Fruit fly (Drosophila melanogaster) whole organism, embryonic: ENCODE data around the gene 5-HT2B.

Experiments
- Atf6 ChIP-seq: fragments of 200-800 bp; sonication (Bioruptor generic); IDR thresholded peaks from 2 replicates; pipeline ENCODE4 v1.3.6; 2022; ENCODE audit warnings: missing biosample characterization, missing genetic modification characterization
- CG10267 ChIP-seq: fragments of 200-800 bp; sonication (Bioruptor generic); optimal IDR thresholded peaks from 2 replicates; lab custom pipeline; 2018; ENCODE audit warnings: missing biosample characterization, mild to moderate bottlenecking, missing genetic modification characterization, moderate library complexity
- CG10462 ChIP-seq: fragments of 200-800 bp; sonication (Bioruptor generic); optimal IDR thresholded peaks from 2 replicates; lab custom pipeline; 2016; ENCODE audit warnings: missing biosample characterization, missing genetic modification characterization
- CG11085 ChIP-seq: fragments of 200-800 bp; sonication (Bioruptor generic); IDR thresholded peaks from 2 replicates; pipeline ENCODE4 v1.3.6; 2022; ENCODE audit warnings: missing biosample characterization, missing genetic modification characterization
- CG11695 ChIP-seq: fragments of 200-800 bp; sonication (Bioruptor generic); IDR thresholded peaks from 3 replicates; pipeline ENCODE4 v1.3.6; 2022; ENCODE audit warnings: missing biosample characterization, missing genetic modification characterization
- CG12299 ChIP-seq: fragments of 200-800 bp; sonication (Bioruptor generic); optimal IDR thresholded peaks from 2 replicates; lab custom pipeline; 2018; ENCODE audit warnings: missing biosample characterization, mild to moderate bottlenecking, missing genetic modification characterization
- CG12391 ChIP-seq: fragments of 200-800 bp; sonication (Bioruptor generic); optimal IDR thresholded peaks from 3 replicates; lab custom pipeline; 2018; ENCODE audit warnings: missing biosample characterization, mild to moderate bottlenecking, missing genetic modification characterization, moderate library complexity
- CG13287 ChIP-seq: fragments of 200-800 bp; sonication (Bioruptor generic); IDR thresholded peaks from 2 replicates; pipeline ENCODE4 v1.3.6; 2022; ENCODE audit warnings: missing biosample characterization, missing genetic modification characterization; ENCODE audit not compliant: partially characterized antibody
- CG14860 ChIP-seq: fragments of 200-800 bp; sonication (Bioruptor generic); IDR thresholded peaks from 3 replicates; pipeline ENCODE4 v1.3.6; 2022; ENCODE audit warnings: missing biosample characterization, missing genetic modification characterization; ENCODE audit not compliant: partially characterized antibody
- CG1529 ChIP-seq: fragments of 200-800 bp; sonication (Bioruptor generic); optimal IDR thresholded peaks from 3 replicates; lab custom pipeline; 2018; ENCODE audit warnings: missing biosample characterization, missing genetic modification characterization
- CG18262 ChIP-seq: fragments of 200-800 bp; optimal IDR thresholded peaks from 3 replicates; lab custom pipeline; 2019; ENCODE audit warnings: missing biosample characterization, mild to moderate bottlenecking, missing genetic modification characterization, moderate library complexity
- CG30020 ChIP-seq: fragments of 200-800 bp; optimal IDR thresholded peaks from 2 replicates; lab custom pipeline; 2019; ENCODE audit warnings: missing biosample characterization, mild to moderate bottlenecking, missing genetic modification characterization, moderate library complexity
- CG3065 ChIP-seq: fragments of 200-800 bp; sonication (Bioruptor generic); optimal IDR thresholded peaks from 2 replicates; lab custom pipeline; 2016; ENCODE audit warnings: missing biosample characterization, missing genetic modification characterization
- CG3163 ChIP-seq: fragments of 200-800 bp; sonication (Bioruptor generic); optimal IDR thresholded peaks from 3 replicates; lab custom pipeline; 2016; ENCODE audit warnings: missing biosample characterization, missing genetic modification characterization
- CG32772 ChIP-seq: fragments of 200-800 bp; sonication (Bioruptor generic); IDR thresholded peaks from 2 replicates; pipeline ENCODE4 v1.3.6; 2022; ENCODE audit warnings: missing biosample characterization, missing genetic modification characterization
- CG33213 ChIP-seq: fragments of 200-800 bp; sonication (Bioruptor generic); optimal IDR thresholded peaks from 3 replicates; lab custom pipeline; 2016; ENCODE audit warnings: missing biosample characterization, missing genetic modification characterization
- CG3407 ChIP-seq: fragments of 200-800 bp; sonication (Bioruptor generic); optimal IDR thresholded peaks from 2 replicates; lab custom pipeline; 2018; ENCODE audit warnings: missing biosample characterization, mild to moderate bottlenecking, missing genetic modification characterization
- CG5180 ChIP-seq: fragments of 200-800 bp; sonication (Bioruptor generic); optimal IDR thresholded peaks from 3 replicates; lab custom pipeline; 2017; ENCODE audit warnings: missing biosample characterization, missing genetic modification characterization, mild to moderate bottlenecking, moderate library complexity, missing genetic modification reagents
- CG5245 ChIP-seq: fragments of 200-800 bp; sonication (Bioruptor generic); optimal IDR thresholded peaks from 3 replicates; lab custom pipeline; 2016; ENCODE audit warnings: missing biosample characterization, missing genetic modification characterization
- CG7745 ChIP-seq: fragments of 200-800 bp; sonication (Bioruptor generic); optimal IDR thresholded peaks from 2 replicates; lab custom pipeline; 2018; ENCODE audit warnings: missing biosample characterization, mild to moderate bottlenecking, missing genetic modification characterization, moderate library complexity
- CG8089 ChIP-seq: fragments of 200-800 bp; sonication (Bioruptor generic); optimal IDR thresholded peaks from 3 replicates; lab custom pipeline; 2016; ENCODE audit warnings: missing biosample characterization, missing genetic modification characterization
- Dad ChIP-seq: fragments of 200-800 bp; sonication (Bioruptor generic); optimal IDR thresholded peaks from 3 replicates; lab custom pipeline; 2016; ENCODE audit warnings: missing biosample characterization, missing genetic modification characterization
- Deaf1 ChIP-seq: fragments of 200-800 bp; optimal IDR thresholded peaks from 3 replicates; lab custom pipeline; 2019; ENCODE audit warnings: missing biosample characterization, mild to moderate bottlenecking, missing genetic modification characterization, moderate library complexity
- Dek ChIP-seq: fragments of 200-800 bp; sonication (Bioruptor generic); optimal IDR thresholded peaks from 3 replicates; lab custom pipeline; 2019; ENCODE audit warnings: missing biosample characterization, mild to moderate bottlenecking, missing genetic modification characterization, moderate library complexity
- Hand ChIP-seq: fragments of 200-800 bp; sonication (Bioruptor generic); optimal IDR thresholded peaks from 2 replicates; lab custom pipeline; 2017; ENCODE audit warnings: mild to moderate bottlenecking, missing biosample characterization, missing genetic modification reagents, missing genetic modification characterization
- Hr39 ChIP-seq: fragments of >200 bp; optimal IDR thresholded peaks from 2 replicates; lab custom pipeline; 2017
- Hr51 ChIP-seq, 2 experiments: fragments of 200-800 bp; sonication (Bioruptor generic); optimal IDR thresholded peaks; 2 replicates in 1 of 2; 3 replicates in 1 of 2; lab custom pipeline; 2016 to 2018; ENCODE audit warnings: missing biosample characterization in 2 of 2, missing genetic modification characterization in 2 of 2, mild to moderate bottlenecking in 1 of 2, moderate library complexity in 1 of 2
- Med ChIP-seq: fragments of 200-800 bp; sonication (Bioruptor generic); peaks from one replicate; lab custom pipeline; 2016; ENCODE audit warnings: missing biosample characterization, missing genetic modification characterization, mild to moderate bottlenecking, inconsistent platforms, moderate library complexity
- Opbp ChIP-seq: fragments of 200-800 bp; sonication (Bioruptor generic); IDR thresholded peaks from 3 replicates; pipeline ENCODE4 v1.3.6; 2022; ENCODE audit warnings: missing biosample characterization, missing genetic modification characterization; ENCODE audit not compliant: partially characterized antibody
- ara ChIP-seq: fragments of 200-800 bp; sonication (Bioruptor generic); IDR thresholded peaks from 2 replicates; pipeline ENCODE4 v1.3.6; 2022; ENCODE audit warnings: missing biosample characterization, missing genetic modification characterization
- bigmax ChIP-seq: fragments of 200-800 bp; sonication (Bioruptor generic); optimal IDR thresholded peaks from 2 replicates; lab custom pipeline; 2018; ENCODE audit warnings: missing biosample characterization, mild to moderate bottlenecking, missing genetic modification characterization
- crol ChIP-seq: fragments of 200-800 bp; sonication (Bioruptor generic); IDR thresholded peaks from 2 replicates; pipeline ENCODE4 v1.3.6; 2022; ENCODE audit warnings: missing biosample characterization, missing genetic modification characterization
- dimm ChIP-seq: fragments of 200-800 bp; sonication (Bioruptor generic); IDR thresholded peaks from 2 replicates; pipeline ENCODE4 v1.3.6; 2022; ENCODE audit warnings: missing biosample characterization, missing genetic modification characterization
- ems ChIP-seq: fragments of 200-800 bp; sonication (Bioruptor generic); optimal IDR thresholded peaks from 3 replicates; lab custom pipeline; 2016; ENCODE audit warnings: missing biosample characterization, missing genetic modification characterization
- fd96Cb ChIP-seq: fragments of 200-800 bp; sonication (Bioruptor generic); optimal IDR thresholded peaks from 2 replicates; lab custom pipeline; 2018; ENCODE audit warnings: missing biosample characterization, mild to moderate bottlenecking, missing genetic modification characterization, moderate library complexity
- gt ChIP-seq: fragments of 200-800 bp; sonication (Bioruptor generic); IDR thresholded peaks from 2 replicates; pipeline ENCODE4 v1.3.6; 2022; ENCODE audit warnings: missing biosample characterization, missing genetic modification characterization
- jumu ChIP-seq: fragments of 200-800 bp; sonication (Bioruptor generic); optimal IDR thresholded peaks from 3 replicates; lab custom pipeline; 2016; ENCODE audit warnings: missing biosample characterization, missing genetic modification characterization
- klu ChIP-seq: fragments of 200-800 bp; sonication (Bioruptor generic); IDR thresholded peaks from 2 replicates; pipeline ENCODE4 v1.3.6; 2022; ENCODE audit warnings: missing biosample characterization, missing genetic modification characterization
- kni ChIP-seq: fragments of 200-800 bp; sonication (Bioruptor generic); optimal IDR thresholded peaks from 3 replicates; lab custom pipeline; 2017; ENCODE audit warnings: mild to moderate bottlenecking, missing biosample characterization, missing genetic modification reagents, missing genetic modification characterization
- lola ChIP-seq, 3 experiments: fragments of >200 bp in 2 of 3; fragments of 200-800 bp in 1 of 3; sonication (Bioruptor generic) in 1 of 3; optimal IDR thresholded peaks; 2 replicates each; lab custom pipeline; 2017 to 2019; ENCODE audit warnings: missing biosample characterization in 3 of 3, missing genetic modification characterization in 3 of 3, mild to moderate bottlenecking in 1 of 3, moderate library complexity in 1 of 3
- lov ChIP-seq, 2 experiments: fragments of 200-800 bp in 1 of 2; fragments of >200 bp in 1 of 2; sonication (Bioruptor generic) in 1 of 2; IDR thresholded peaks in 1 of 2; optimal IDR thresholded peaks in 1 of 2; 2 replicates in 1 of 2; 3 replicates in 1 of 2; pipeline versions ENCODE4 v1.3.6 to Lab custom; 2017 to 2022; ENCODE audit warnings: missing biosample characterization in 1 of 2, missing genetic modification characterization in 1 of 2
- maf-S ChIP-seq: fragments of 200-800 bp; sonication (Bioruptor generic); optimal IDR thresholded peaks from 2 replicates; lab custom pipeline; 2016; ENCODE audit warnings: missing biosample characterization, missing genetic modification characterization
- nerfin-2 ChIP-seq: fragments of 200-800 bp; sonication (Bioruptor generic); IDR thresholded peaks from 2 replicates; pipeline ENCODE4 v1.3.6; 2022; ENCODE audit warnings: missing biosample characterization, missing genetic modification characterization; ENCODE audit not compliant: partially characterized antibody
- org-1 ChIP-seq: fragments of 200-800 bp; sonication (Bioruptor generic); optimal IDR thresholded peaks from 2 replicates; lab custom pipeline; 2017; ENCODE audit warnings: missing biosample characterization, missing genetic modification characterization
- otp ChIP-seq: fragments of 200-800 bp; sonication (Bioruptor generic); IDR thresholded peaks from 3 replicates; pipeline ENCODE4, ENCODE4 v1.3.6; 2022; ENCODE audit warnings: missing biosample characterization, missing genetic modification characterization
- ranshi ChIP-seq: fragments of 200-800 bp; sonication (Bioruptor generic); IDR thresholded peaks from 2 replicates; pipeline ENCODE4 v1.3.6; 2022; ENCODE audit warnings: missing biosample characterization, missing genetic modification characterization
- slbo ChIP-seq: fragments of 200-800 bp; sonication (Bioruptor generic); IDR thresholded peaks from 2 replicates; pipeline ENCODE4 v1.3.6; 2022; ENCODE audit warnings: missing biosample characterization, missing genetic modification characterization
- so ChIP-seq: fragments of 200-800 bp; sonication (Bioruptor generic); IDR thresholded peaks from 3 replicates; pipeline ENCODE4 v1.3.6; 2022; ENCODE audit warnings: missing biosample characterization, missing genetic modification characterization
- ssp ChIP-seq: fragments of 200-800 bp; sonication (Bioruptor generic); IDR thresholded peaks from 2 replicates; pipeline ENCODE4 v1.3.6; 2022; ENCODE audit warnings: missing biosample characterization, missing genetic modification characterization
- wek ChIP-seq: fragments of 200-800 bp; sonication (Bioruptor generic); optimal IDR thresholded peaks from 3 replicates; lab custom pipeline; 2018; ENCODE audit warnings: missing biosample characterization, mild to moderate bottlenecking, missing genetic modification characterization, moderate library complexity

Gene 5-HT2B

dm6 chr3R:8650741-8651140, 72.7 kb downstream of the 5-HT2B start, which contains the start of the genes Mkk4 and SLIRP2 (continued):
- TF ChIP-seq ems (GFP tag; lab: Kevin White, UChicago), result peak; percentile 97
- TF ChIP-seq CG10267, result peak; percentile 96
- peak; percentile 99 for TF ChIP-seq CG5245 (GFP tag; lab: Kevin White, UChicago)
- TF ChIP-seq lov (optimal IDR thresholded peaks at IDR 0.05; lab: Kevin White, UChicago), result no peak
- peak; percentile 99 for TF ChIP-seq lov (GFP tag; IDR thresholded peaks at IDR 0.05; lab: Robert Waterston, UW)
- peak; percentile 99 for TF ChIP-seq Dad (GFP tag; lab: Kevin White, UChicago)
- TF ChIP-seq CG3065 (GFP tag; lab: Kevin White, UChicago), result peak; percentile 98
- peak; percentile 81 for TF ChIP-seq crol
- peak; percentile 99 for TF ChIP-seq maf-S
- peak; percentile 99 for TF ChIP-seq fd96Cb (tag; lab: Kevin White, UChicago)
- TF ChIP-seq CG5180 (GFP tag; lab: Kevin White, UChicago), result peak; percentile 90
- TF ChIP-seq CG32772, result peak; percentile 99
- TF ChIP-seq CG1529 (GFP tag; lab: Kevin White, UChicago), result peak; percentile 97
- TF ChIP-seq nerfin-2, result peak; percentile 77
- peak; percentile 99 for TF ChIP-seq jumu (GFP tag; lab: Kevin White, UChicago)
- TF ChIP-seq dimm, result peak; percentile 97
- peak; percentile 99 for TF ChIP-seq CG18262 (tag; lab: Kevin White, UChicago)
- TF ChIP-seq Hr39 (lab: Kevin White, UChicago), result no peak
- TF ChIP-seq kni, result peak; percentile 93
- peak; percentile 99 for TF ChIP-seq CG11695 (GFP tag; lab: Robert Waterston, UW)
- TF ChIP-seq Atf6, result peak; percentile 99
- peak; percentile 99 for TF ChIP-seq CG8089 (GFP tag; lab: Kevin White, UChicago)
- peak; percentile 82 for TF ChIP-seq Opbp (GFP tag; lab: Robert Waterston, UW)
- peak; percentile 98 for TF ChIP-seq ara (GFP tag; lab: Robert Waterston, UW)
- TF ChIP-seq ssp (GFP tag; lab: Robert Waterston, UW), result peak; percentile 94
- TF ChIP-seq gt (GFP tag; lab: Robert Waterston, UW), result peak; percentile 98
- peak; percentile 99 for TF ChIP-seq so (GFP tag; lab: Robert Waterston, UW)
- TF ChIP-seq Hr51 (GFP tag; optimal IDR thresholded peaks at IDR 0.05; lab: Kevin White, UChicago), result peak; percentile 99
- peak; percentile 100 for TF ChIP-seq Med (GFP tag; lab: Kevin White, UChicago)
- peak; percentile 98 for TF ChIP-seq CG11085 (GFP tag; lab: Robert Waterston, UW)
- peak; percentile 98 for TF ChIP-seq CG10462
- peak; percentile 98 for TF ChIP-seq CG3407 (GFP tag; lab: Kevin White, UChicago)
- peak; percentile 72 for TF ChIP-seq bigmax (GFP tag; lab: Kevin White, UChicago)
- TF ChIP-seq CG7745 (tag; lab: Kevin White, UChicago), result peak; percentile 80
- TF ChIP-seq lola (GFP tag; optimal IDR thresholded peaks at IDR 0.05; lab: Kevin White, UChicago), result peak in 1 of 3 experiments; percentile 99
- peak; percentile 99 for TF ChIP-seq otp (GFP tag; lab: Robert Waterston, UW)
- TF ChIP-seq klu, result peak; percentile 98
- peak; percentile 97 for TF ChIP-seq org-1 (GFP tag; lab: Kevin White, UChicago)
- peak; percentile 81 for TF ChIP-seq CG14860 (GFP tag; lab: Robert Waterston, UW)
- TF ChIP-seq CG33213 (GFP tag; lab: Kevin White, UChicago), result peak; percentile 99
- peak; percentile 99 for TF ChIP-seq ranshi
- TF ChIP-seq CG3163 (GFP tag; lab: Kevin White, UChicago), result peak; percentile 92
- TF ChIP-seq Hand (GFP tag; lab: Kevin White, UChicago), result peak; percentile 95
- TF ChIP-seq Deaf1 (tag; lab: Kevin White, UChicago), result peak; percentile 87
- peak; percentile 100 for TF ChIP-seq CG12391 (tag; lab: Kevin White, UChicago)
- peak; percentile 98 for TF ChIP-seq CG12299
- peak; percentile 99 for TF ChIP-seq Dek (tag; lab: Kevin White, UChicago)
- peak; percentile 91 for TF ChIP-seq wek (GFP tag; lab: Kevin White, UChicago)
- TF ChIP-seq slbo, result peak; percentile 99
- peak; percentile 93 for TF ChIP-seq CG30020 (tag; lab: Kevin White, UChicago)
- peak; percentile 89 for TF ChIP-seq CG13287 (GFP tag; lab: Robert Waterston, UW)
